Worm (Caenorhabditis elegans): ENCODE results near the gene pqn-82.

The pqn-82 gene

ce11 chrIII:1859532-1859931 is 10.7 kb downstream of the pqn-82 start, which contains the start of gene ddp-1 (continued):
- TF ChIP-seq elt-3 (tag; optimal IDR thresholded peaks at IDR 0.05) (peak in 4 of 6 experiments; percentile 1 to 93 (median 85)), nhr-28 (tag; optimal IDR thresholded peaks at IDR 0.05) (no peak), lin-13 (GFP tag; optimal IDR thresholded peaks at IDR 0.05) (peak; percentile 99)

ce11 chrIII:1860129-1860528 is 11.3 kb downstream of the pqn-82 start, which contains the start of gene ttc-7:
Gene ttc-7 (plus strand): TSS chrIII:1860429.
- TF ChIP-seq snu-23 (GFP tag; optimal IDR thresholded peaks at IDR 0.05) = no peak

DNA sequence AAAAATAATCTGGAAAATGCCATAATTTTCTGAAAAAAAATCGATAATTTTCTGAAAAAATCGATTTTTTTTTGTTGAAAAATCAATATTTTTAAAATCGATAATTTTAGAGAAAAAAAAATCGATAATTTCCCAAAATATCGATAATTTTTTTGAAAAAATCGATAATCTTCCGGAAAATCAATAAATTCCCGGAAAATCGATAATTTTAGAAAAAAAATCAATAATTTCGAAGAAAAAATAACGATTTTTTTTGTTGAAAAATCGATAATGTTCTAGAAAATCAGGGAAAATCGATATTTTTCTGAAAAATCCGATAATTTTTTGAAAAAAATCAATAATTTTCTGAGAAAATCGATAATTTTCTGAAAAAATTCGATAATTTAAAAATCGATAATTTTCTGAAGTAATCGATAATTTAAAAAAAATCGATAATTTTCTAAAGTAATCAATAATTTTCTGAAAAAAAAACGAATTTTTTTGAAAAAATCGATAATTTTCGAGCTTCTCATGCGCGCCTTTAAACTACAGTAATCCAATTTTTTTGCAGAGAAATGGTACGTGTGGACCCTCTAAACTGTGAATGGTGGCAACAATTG is 27.5 kb downstream of the pqn-82 start:
- TF ChIP-seq hpl-2 (GFP tag; optimal IDR thresholded peaks at IDR 0.05) (no peak), nhr-28 (tag; optimal IDR thresholded peaks at IDR 0.05) (no peak), ama-1 (optimal IDR thresholded peaks at IDR 0.05) (no peak), mep-1 (tag; optimal IDR thresholded peaks at IDR 0.05) (no peak), nhr-84 (tag; optimal IDR thresholded peaks at IDR 0.05) (no peak), mef-2 (tag; optimal IDR thresholded peaks at IDR 0.05) (no peak), skn-1 (tag; optimal IDR thresholded peaks at IDR 0.05) (no peak), ceh-88 (GFP tag; IDR thresholded peaks at IDR 0.05) (no peak), alr-1 (tag; optimal IDR thresholded peaks at IDR 0.05; ENCODE audit: borderline replicate concordance) (no peak), unc-98 (GFP tag; IDR thresholded peaks at IDR 0.05) (no peak), ztf-4 (tag; optimal IDR thresholded peaks at IDR 0.05) (no peak), C34B4.2 (tag; optimal IDR thresholded peaks at IDR 0.05) (no peak), lin-35 (GFP tag; optimal IDR thresholded peaks at IDR 0.05) (no peak), ces-1 (GFP tag; optimal IDR thresholded peaks at IDR 0.05) (no peak), ceh-90 (tag; optimal IDR thresholded peaks at IDR 0.05) (no peak)

ce11 chrIII:1877189-1877588 is 28.3 kb downstream of the pqn-82 start:
- TF ChIP-seq lsy-2 (tag; optimal IDR thresholded peaks at IDR 0.05) (peak in 1 of 2 experiments; percentile 31), nhr-28 (tag; optimal IDR thresholded peaks at IDR 0.05) (no peak), lin-13 (GFP tag; optimal IDR thresholded peaks at IDR 0.05) (peak; percentile 0)

- no peak for TF ChIP-seq isw-1 (GFP tag; IDR thresholded peaks at IDR 0.05)
- no peak for TF ChIP-seq unc-30 (tag; optimal IDR thresholded peaks at IDR 0.05)
- TF ChIP-seq ama-1 (optimal IDR thresholded peaks at IDR 0.05) = no peak
- no peak for TF ChIP-seq nhr-19 (GFP tag; conservative IDR thresholded peaks at IDR 0.05)
- no peak for TF ChIP-seq unc-86 (tag; optimal IDR thresholded peaks at IDR 0.05)
- TF ChIP-seq lin-15B (tag; optimal IDR thresholded peaks at IDR 0.05) = no peak
- TF ChIP-seq snpc-4 (tag; optimal IDR thresholded peaks at IDR 0.05) = no peak
- TF ChIP-seq nhr-47 (tag; optimal IDR thresholded peaks at IDR 0.05) = no peak
- no peak for TF ChIP-seq nhr-11 (tag; optimal IDR thresholded peaks at IDR 0.05)
- TF ChIP-seq mep-1 (tag; optimal IDR thresholded peaks at IDR 0.05) = no peak
- TF ChIP-seq lir-3 (tag; optimal IDR thresholded peaks at IDR 0.05; ENCODE audit: poor library complexity) = no peak
- TF ChIP-seq ceh-8 (GFP tag; optimal IDR thresholded peaks at IDR 0.05) = no peak
- no peak for TF ChIP-seq sptf-1 (tag; optimal IDR thresholded peaks at IDR 0.05)
- TF ChIP-seq tlp-1 (tag; optimal IDR thresholded peaks at IDR 0.05) = no peak
Observed at ce11 chrIII:1878065-1878464, 29.2 kb downstream of the pqn-82 start, which contains the start of gene smi-1. Gene smi-1 (plus strand): TSS chrIII:1878365.

DNA sequence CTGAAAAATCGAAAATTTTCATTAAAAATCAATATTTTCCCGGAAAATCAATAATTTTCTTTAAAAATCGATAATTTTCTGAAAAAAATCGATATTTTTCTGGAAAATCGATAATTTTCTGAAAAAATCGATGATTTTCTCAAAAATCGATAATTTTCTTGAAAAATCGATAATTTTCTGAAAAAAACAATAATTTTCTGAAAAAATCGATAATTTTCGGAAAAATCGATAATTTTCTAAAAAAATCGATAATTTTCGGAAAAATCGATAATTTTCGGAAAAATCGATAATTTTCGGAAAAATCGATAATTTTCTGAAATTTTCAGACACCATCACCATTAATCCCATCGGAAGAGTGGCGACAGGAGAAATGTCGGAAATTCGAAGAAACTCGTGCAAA is 30.1 kb downstream of the pqn-82 start:
- TF ChIP-seq F16B12.6 (tag; optimal IDR thresholded peaks at IDR 0.05) = no peak
- no peak for TF ChIP-seq ceh-90 (tag; optimal IDR thresholded peaks at IDR 0.05)
- no peak for TF ChIP-seq dpl-1 (GFP tag; optimal IDR thresholded peaks at IDR 0.05)
- no peak for TF ChIP-seq egl-27 (tag; optimal IDR thresholded peaks at IDR 0.05)
- TF ChIP-seq unc-98 (GFP tag; IDR thresholded peaks at IDR 0.05) = no peak
- no peak for TF ChIP-seq swsn-7 (tag; optimal IDR thresholded peaks at IDR 0.05)
